Worm (Caenorhabditis elegans) whole organism, L2 larva: Measurements from ENCODE around the gene par-5.
A peak's percentile ranks its signal among the peaks of the same experiment; 100 is the strongest.

Experiments used
- C34F6.9 ChIP-seq: fragments of 150-350 bp; optimal IDR thresholded peaks from 2 replicates; lab custom pipeline; 2014; ENCODE audit warnings: missing biosample characterization, missing genetic modification characterization
- R02D3.7 ChIP-seq: fragments of 150-350 bp; optimal IDR thresholded peaks from 2 replicates; lab custom pipeline; 2014; ENCODE audit warnings: missing biosample characterization, missing genetic modification characterization
- Y55F3AM.14 ChIP-seq: fragments of 200-800 bp; sonication (Bioruptor generic); optimal IDR thresholded peaks from 2 replicates; lab custom pipeline; 2018; ENCODE audit warnings: mild to moderate bottlenecking, missing genetic modification characterization, missing compliant biosample characterization
- ZK546.5 ChIP-seq: sonication (generic microtip); optimal IDR thresholded peaks from 2 replicates; lab custom pipeline; 2017; ENCODE audit warnings: missing biosample characterization, missing genetic modification characterization
- ama-1 ChIP-seq: fragments of 150-350 bp; optimal IDR thresholded peaks from 2 replicates; lab custom pipeline; 2018; ENCODE audit warnings: inconsistent platforms
- ceh-16 ChIP-seq: fragments of 150-350 bp; optimal IDR thresholded peaks from 2 replicates; lab custom pipeline; 2014; ENCODE audit warnings: missing biosample characterization, missing genetic modification characterization
- ceh-82 ChIP-seq: fragments of 150-350 bp; optimal IDR thresholded peaks from 2 replicates; lab custom pipeline; 2014; ENCODE audit warnings: missing biosample characterization, missing genetic modification characterization
- crh-2 ChIP-seq: sonication (generic microtip); optimal IDR thresholded peaks from 2 replicates; lab custom pipeline; 2017; ENCODE audit warnings: missing biosample characterization, missing genetic modification characterization
- egl-27 ChIP-seq: sonication (generic microtip); optimal IDR thresholded peaks from 3 replicates; lab custom pipeline; 2017; ENCODE audit warnings: missing biosample characterization, missing genetic modification reagents, missing genetic modification characterization
- elt-1 ChIP-seq: fragments of 150-350 bp; optimal IDR thresholded peaks from 2 replicates; lab custom pipeline; 2014; ENCODE audit warnings: missing biosample characterization, missing genetic modification characterization
- fos-1 ChIP-seq: fragments of 150-350 bp; optimal IDR thresholded peaks from 2 replicates; lab custom pipeline; 2014; ENCODE audit warnings: missing biosample characterization, missing genetic modification characterization
- lin-13 ChIP-seq: fragments of 150-350 bp; optimal IDR thresholded peaks from 2 replicates; lab custom pipeline; 2014; ENCODE audit warnings: missing biosample characterization, missing genetic modification reagents, missing genetic modification characterization
- lin-39 ChIP-seq: fragments of 150-350 bp; optimal IDR thresholded peaks from 2 replicates; lab custom pipeline; 2014; ENCODE audit warnings: missing biosample characterization, missing genetic modification reagents, missing genetic modification characterization
- lsy-2 ChIP-seq, 2 experiments: fragments of 150-350 bp in 1 of 2; sonication (generic microtip) in 1 of 2; optimal IDR thresholded peaks; 2 replicates each; lab custom pipeline; 2014 to 2017; ENCODE audit warnings: missing biosample characterization in 2 of 2, missing genetic modification characterization in 2 of 2
- mab-5 ChIP-seq: fragments of 150-350 bp; optimal IDR thresholded peaks from 2 replicates; lab custom pipeline; 2014; ENCODE audit warnings: missing biosample characterization, missing genetic modification characterization
- mdl-1 ChIP-seq, 2 experiments: fragments of 150-350 bp in 1 of 2; sonication (generic microtip) in 1 of 2; optimal IDR thresholded peaks; 2 replicates each; lab custom pipeline; 2017; ENCODE audit warnings: missing biosample characterization in 2 of 2, missing genetic modification characterization in 2 of 2
- nhr-129 ChIP-seq: fragments of 150-350 bp; optimal IDR thresholded peaks from 2 replicates; lab custom pipeline; 2014; ENCODE audit warnings: missing biosample characterization, missing genetic modification characterization
- nhr-6 ChIP-seq: fragments of 150-350 bp; optimal IDR thresholded peaks from 2 replicates; lab custom pipeline; 2014; ENCODE audit warnings: missing biosample characterization, missing genetic modification characterization
- nhr-77 ChIP-seq: fragments of 150-350 bp; optimal IDR thresholded peaks from 2 replicates; lab custom pipeline; 2014; ENCODE audit warnings: missing biosample characterization, missing genetic modification characterization
- sma-3 ChIP-seq: sonication (generic microtip); optimal IDR thresholded peaks from 2 replicates; lab custom pipeline; 2016; ENCODE audit warnings: missing genetic modification reagents, missing genetic modification characterization, missing compliant biosample characterization
- sma-9 ChIP-seq, 2 experiments: fragments of 150-350 bp in 1 of 2; sonication (generic microtip) in 1 of 2; optimal IDR thresholded peaks; 2 replicates each; lab custom pipeline; 2014 to 2016; ENCODE audit warnings: missing genetic modification characterization in 2 of 2, mild to moderate bottlenecking in 1 of 2, missing biosample characterization in 1 of 2, missing compliant biosample characterization in 1 of 2, missing genetic modification reagents in 1 of 2, moderate library complexity in 1 of 2
- unc-62 ChIP-seq: fragments of 150-350 bp; optimal IDR thresholded peaks from 2 replicates; lab custom pipeline; 2014; ENCODE audit warnings: missing biosample characterization, missing genetic modification reagents, missing genetic modification characterization
- zag-1 ChIP-seq: fragments of 150-350 bp; optimal IDR thresholded peaks from 2 replicates; lab custom pipeline; 2014; ENCODE audit warnings: missing biosample characterization, missing genetic modification characterization
- ztf-11 ChIP-seq: sonication (generic microtip); optimal IDR thresholded peaks from 2 replicates; lab custom pipeline; 2017; ENCODE audit warnings: missing biosample characterization, missing genetic modification characterization

The par-5 gene

DNA sequence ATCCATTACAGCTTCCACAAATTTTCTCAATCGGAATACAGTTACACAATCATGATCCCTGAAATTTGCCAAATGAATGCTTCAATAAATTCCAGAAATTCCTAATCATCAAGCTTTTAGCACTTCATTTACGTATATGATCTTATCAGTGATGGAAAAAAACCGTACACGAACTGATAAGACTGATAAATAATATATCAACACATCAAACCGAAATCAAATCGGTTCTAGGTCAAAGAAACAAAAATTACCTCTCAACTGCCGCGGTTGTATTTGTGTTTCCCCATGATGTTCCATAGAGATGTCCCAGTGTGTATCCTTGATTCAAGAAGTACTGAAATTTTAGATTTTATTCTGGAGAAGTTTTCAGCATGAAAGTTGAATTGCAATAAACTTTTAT is 50.7 kb downstream of the par-5 start:
- TF ChIP-seq zag-1 (tag; lab: Kevin White, UChicago) (no peak), Y55F3AM.14 (no peak), lin-13 (GFP tag; lab: Kevin White, UChicago) (no peak), ZK546.5 (no peak), nhr-129 (tag; lab: Kevin White, UChicago) (no peak), lsy-2 (tag; optimal IDR thresholded peaks at IDR 0.05; lab: Kevin White, UChicago) (no peak), sma-9 (GFP tag; optimal IDR thresholded peaks at IDR 0.05; lab: Kevin White, UChicago) (peak; percentile 17), sma-9 (tag; optimal IDR thresholded peaks at IDR 0.05; lab: Kevin White, UChicago) (no peak), fos-1 (peak; percentile 66), R02D3.7 (tag; lab: Kevin White, UChicago) (no peak), crh-2 (tag; lab: Kevin White, UChicago) (peak; percentile 15), nhr-77 (tag; lab: Kevin White, UChicago) (no peak), ama-1 (lab: Kevin White, UChicago) (no peak), lin-39 (no peak), unc-62 (GFP tag; lab: Kevin White, UChicago) (no peak), elt-1 (tag; lab: Kevin White, UChicago) (no peak), nhr-6 (no peak), mdl-1 (tag; optimal IDR thresholded peaks at IDR 0.05; lab: Kevin White, UChicago) (no peak), sma-3 (GFP tag; lab: Kevin White, UChicago) (no peak), egl-27 (no peak), ztf-11 (no peak), ceh-82 (tag; lab: Kevin White, UChicago) (no peak), ceh-16 (tag; lab: Kevin White, UChicago) (no peak), mab-5 (tag; lab: Kevin White, UChicago) (no peak), C34F6.9 (tag; lab: Kevin White, UChicago) (no peak)
